Fruit fly (Drosophila melanogaster): ENCODE data around the gene Saf-B.

Saf-B gene

dm6 chr3R:24870389-24871048, 53.3 kb downstream of the Saf-B start, which contains the start of gene CycB3 (continued):
- TF ChIP-seq Usf (GFP tag; optimal IDR thresholded peaks at IDR 0.05) (no peak), HmgD (GFP tag; optimal IDR thresholded peaks at IDR 0.05) (peak; percentile 37), CG4328 (GFP tag; optimal IDR thresholded peaks at IDR 0.05) (peak; percentile 50), CG7271 (tag; optimal IDR thresholded peaks at IDR 0.05) (no peak), Tbp (GFP tag; optimal IDR thresholded peaks at IDR 0.05) (peak; percentile 17), ase (GFP tag; IDR thresholded peaks at IDR 0.05) (peak; percentile 36; the same call in 1 of the 3 replicates), CG13287 (GFP tag; IDR thresholded peaks at IDR 0.05; ENCODE audit: partially characterized antibody) (peak; percentile 49), Optix (GFP tag; IDR thresholded peaks at IDR 0.05) (no peak), CG6683 (GFP tag; optimal IDR thresholded peaks at IDR 0.05) (no peak), CG4424 (GFP tag; optimal IDR thresholded peaks at IDR 0.05) (no peak), prd (optimal IDR thresholded peaks at IDR 0.05) (no peak), prd (GFP tag; IDR thresholded peaks at IDR 0.05) (0 out of 3 replicates have a peak, but pooled peaks have one; percentile 13), onecut (GFP tag; IDR thresholded peaks at IDR 0.05) (no peak; the same call in none of the 2 replicates), CHES-1-like (GFP tag; optimal IDR thresholded peaks at IDR 0.05) (peak; percentile 39), CG9437 (GFP tag; optimal IDR thresholded peaks at IDR 0.05) (no peak), maf-S (GFP tag; optimal IDR thresholded peaks at IDR 0.05) (no peak), hkb (optimal IDR thresholded peaks at IDR 0.05) (no peak), hkb (GFP tag; IDR thresholded peaks at IDR 0.05) (0 out of 2 replicates have a peak, but pooled peaks have one; percentile 9), zfh2 (GFP tag; optimal IDR thresholded peaks at IDR 0.05) (no peak), Ets65A (GFP tag) (peak; percentile 9), CG11723 (GFP tag; optimal IDR thresholded peaks at IDR 0.05) (peak; percentile 3), br (optimal IDR thresholded peaks at IDR 0.05) (no peak), Ets97D (GFP tag; optimal IDR thresholded peaks at IDR 0.05) (peak; percentile 93), caup (GFP tag; optimal IDR thresholded peaks at IDR 0.05; ENCODE audit: severe bottlenecking) (peak; percentile 49), CG12155 (GFP tag; optimal IDR thresholded peaks at IDR 0.05) (peak; percentile 6), Sox102F (GFP tag; optimal IDR thresholded peaks at IDR 0.05) (no peak), slbo (GFP tag; IDR thresholded peaks at IDR 0.05) (no peak), CG1603 (tag; optimal IDR thresholded peaks at IDR 0.05) (peak; percentile 91), wek (GFP tag; optimal IDR thresholded peaks at IDR 0.05) (peak; percentile 100), YL-1 (GFP tag; optimal IDR thresholded peaks at IDR 0.05) (peak; percentile 58), CG6175 (GFP tag; IDR thresholded peaks at IDR 0.05) (no peak), ara (GFP tag; IDR thresholded peaks at IDR 0.05) (no peak), CG15011 (GFP tag; optimal IDR thresholded peaks at IDR 0.05) (no peak), Hsf (GFP tag; optimal IDR thresholded peaks at IDR 0.05) (peak; percentile 11), Dip2 (GFP tag; IDR thresholded peaks at IDR 0.05) (no peak), Opbp (GFP tag; IDR thresholded peaks at IDR 0.05; ENCODE audit: partially characterized antibody) (peak; percentile 56; the same call in 2 of the 3 replicates), gce (GFP tag; IDR thresholded peaks at IDR 0.05) (peak; percentile 39; the same call in 1 of the 3 replicates), NK7.1 (GFP tag; optimal IDR thresholded peaks at IDR 0.05) (no peak), pzg (GFP tag; optimal IDR thresholded peaks at IDR 0.05) (peak; percentile 94), CG17912 (GFP tag; optimal IDR thresholded peaks at IDR 0.05) (peak; percentile 69), D19B (GFP tag; optimal IDR thresholded peaks at IDR 0.05) (no peak), CG10274 (GFP tag; optimal IDR thresholded peaks at IDR 0.05) (no peak), tna (GFP tag; IDR thresholded peaks at IDR 0.05; ENCODE audit: partially characterized antibody) (0 out of 2 replicates have a peak, but pooled peaks have one; percentile 30), da (GFP tag; optimal IDR thresholded peaks at IDR 0.05) (peak; percentile 34), tx (GFP tag; optimal IDR thresholded peaks at IDR 0.05) (no peak), CG6254 (GFP tag; optimal IDR thresholded peaks at IDR 0.05) (no peak), twi (tag; optimal IDR thresholded peaks at IDR 0.05) (peak; percentile 71), CG15514 (GFP tag; optimal IDR thresholded peaks at IDR 0.05) (peak; percentile 81), lbe (GFP tag; optimal IDR thresholded peaks at IDR 0.05) (no peak), HLHmδ (GFP tag; optimal IDR thresholded peaks at IDR 0.05) (peak; percentile 78)

Measured in whole organism, embryonic.